Worm (Caenorhabditis elegans): ENCODE measurements around the gene F09B12.7.

The F09B12.7 gene

DNA sequence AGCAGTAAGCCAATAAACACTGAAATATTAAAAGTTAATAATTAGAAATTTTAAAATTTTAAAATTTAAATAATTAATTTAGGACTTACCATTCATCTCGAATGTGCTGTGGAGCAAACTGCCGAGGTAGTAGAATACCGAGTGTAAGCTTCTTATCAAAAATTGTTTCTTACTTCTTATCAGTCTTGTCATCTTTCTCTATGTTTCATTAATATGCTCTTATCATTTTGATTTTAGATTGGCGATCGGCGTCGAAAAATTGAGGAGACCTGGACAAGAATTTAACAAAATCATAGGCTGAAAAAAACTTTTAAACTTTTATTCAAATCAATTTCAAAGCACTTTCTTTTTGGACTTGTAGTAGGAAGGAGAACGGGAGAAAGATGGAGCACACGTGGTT is 2.9 kb upstream of the F09B12.7 start, which contains the start of gene F09B12.3 (continued):
- TF ChIP-seq mdl-1 (tag; optimal IDR thresholded peaks at IDR 0.05) (no peak), fkh-10 (GFP tag; optimal IDR thresholded peaks at IDR 0.05) (no peak), nhr-6 (tag; optimal IDR thresholded peaks at IDR 0.05) (no peak), daf-16 (GFP tag; optimal IDR thresholded peaks at IDR 0.05) (no peak), daf-16 (tag; optimal IDR thresholded peaks at IDR 0.05) (peak; percentile 52), mep-1 (tag; optimal IDR thresholded peaks at IDR 0.05) (no peak), pqm-1 (tag; optimal IDR thresholded peaks at IDR 0.05) (peak; percentile 94), F37D6.2 (tag; optimal IDR thresholded peaks at IDR 0.05) (no peak), hlh-30 (tag; optimal IDR thresholded peaks at IDR 0.05; ENCODE audit: insufficient read depth) (no peak), nhr-42 (GFP tag; IDR thresholded peaks at IDR 0.05) (no peak), egl-27 (tag; optimal IDR thresholded peaks at IDR 0.05) (no peak), F10B5.3 (tag; optimal IDR thresholded peaks at IDR 0.05) (no peak)

DNA sequence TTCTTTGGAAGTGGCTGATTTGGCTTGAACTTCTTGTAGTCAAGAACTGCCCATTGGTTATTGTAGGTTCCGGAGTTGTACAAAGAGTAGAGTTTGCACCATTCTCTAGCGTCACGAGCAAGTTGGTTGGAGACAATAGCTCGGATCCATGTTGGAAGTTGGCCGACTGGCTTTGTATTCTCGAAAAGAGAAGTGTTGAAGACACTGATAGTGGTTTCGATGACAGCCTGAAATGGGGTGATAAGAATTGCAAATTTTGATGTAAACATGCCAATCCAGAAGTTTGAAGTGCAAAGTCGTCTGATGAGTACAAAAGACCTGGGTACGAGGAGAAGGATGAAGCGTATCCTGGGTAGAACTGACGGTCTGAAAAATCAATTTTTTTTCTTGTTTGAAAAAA is 1.4 kb upstream of the F09B12.7 start:
- TF ChIP-seq pqm-1 (tag; optimal IDR thresholded peaks at IDR 0.05) = peak; percentile 27
- no peak for TF ChIP-seq nhr-42 (GFP tag; IDR thresholded peaks at IDR 0.05)
- peak; percentile 64 for TF ChIP-seq dmd-6 (GFP tag; IDR thresholded peaks at IDR 0.05)
- no peak for TF ChIP-seq ztf-11 (tag; optimal IDR thresholded peaks at IDR 0.05)
- TF ChIP-seq attf-4 (tag; optimal IDR thresholded peaks at IDR 0.05) = no peak
- TF ChIP-seq zip-11 (GFP tag; IDR thresholded peaks at IDR 0.05) = no peak
- TF ChIP-seq dve-1 (tag; optimal IDR thresholded peaks at IDR 0.05; ENCODE audit: insufficient read depth) = peak; percentile 20
- no peak for TF ChIP-seq nhr-77 (tag; optimal IDR thresholded peaks at IDR 0.05)
- peak; percentile 58 for TF ChIP-seq aha-1 (tag)
- TF ChIP-seq hlh-11 (tag; optimal IDR thresholded peaks at IDR 0.05) = peak; percentile 20
- TF ChIP-seq tag-97 (GFP tag; IDR thresholded peaks at IDR 0.05) = no peak
- TF ChIP-seq daf-16 (GFP tag; optimal IDR thresholded peaks at IDR 0.05) = no peak
- peak; percentile 63 for TF ChIP-seq daf-16 (tag; optimal IDR thresholded peaks at IDR 0.05)

DNA sequence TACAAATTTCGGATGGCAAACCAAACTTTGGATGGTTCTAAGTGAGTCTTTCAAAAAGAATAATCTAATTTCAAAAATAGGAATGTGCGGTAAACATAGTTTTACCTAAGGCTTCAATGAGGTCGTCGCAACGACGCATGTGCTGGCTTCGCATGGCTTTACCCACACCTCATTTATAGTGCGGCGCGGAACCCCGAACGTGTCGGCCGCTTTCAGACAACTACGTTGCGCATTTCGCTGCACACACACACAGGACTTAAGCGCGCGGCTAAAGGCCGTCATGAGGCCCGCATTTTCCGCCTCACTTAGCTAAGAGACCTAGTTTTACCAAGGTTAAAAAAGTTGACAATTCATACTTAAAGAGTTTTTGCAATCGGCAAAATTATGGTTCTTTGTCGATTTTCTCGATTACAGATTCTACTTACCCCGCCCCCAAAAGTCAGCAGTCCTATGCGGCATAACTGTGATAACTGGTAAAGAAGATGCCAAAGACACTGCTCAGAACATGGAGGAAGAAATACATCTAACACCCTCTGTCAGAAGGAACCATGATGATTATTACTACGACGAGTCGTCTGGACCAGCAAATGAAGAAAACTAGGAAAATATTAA is 2.0 kb downstream of the F09B12.7 start:
- no peak for TF ChIP-seq daf-16 (GFP tag; optimal IDR thresholded peaks at IDR 0.05)
- TF ChIP-seq daf-16 (tag; optimal IDR thresholded peaks at IDR 0.05) = no peak
- no peak for TF ChIP-seq gei-8 (GFP tag; optimal IDR thresholded peaks at IDR 0.05)
- peak; percentile 5 for TF ChIP-seq snpc-4 (tag; optimal IDR thresholded peaks at IDR 0.05)
- TF ChIP-seq egl-43 (GFP tag; IDR thresholded peaks at IDR 0.05) = no peak
- no peak for TF ChIP-seq saeg-2 (GFP tag; IDR thresholded peaks at IDR 0.05)
- no peak for TF ChIP-seq ztf-7 (tag; optimal IDR thresholded peaks at IDR 0.05)
- TF ChIP-seq mxl-2 (GFP tag; conservative IDR thresholded peaks at IDR 0.05) = no peak
- no peak for TF ChIP-seq ceh-20 (GFP tag; IDR thresholded peaks at IDR 0.05)
- TF ChIP-seq Y48G9A.11 (GFP tag; IDR thresholded peaks at IDR 0.05) = no peak
- no peak for TF ChIP-seq skn-1 (tag; optimal IDR thresholded peaks at IDR 0.05)
- TF ChIP-seq ztf-11 (tag; optimal IDR thresholded peaks at IDR 0.05) = no peak
- peak in 1 of 2 experiments; percentile 74 for TF ChIP-seq unc-62 (GFP tag; optimal IDR thresholded peaks at IDR 0.05 in 1 of 2)
- TF ChIP-seq unc-62 (tag; optimal IDR thresholded peaks at IDR 0.05) = no peak
- TF ChIP-seq lin-1 (GFP tag; IDR thresholded peaks at IDR 0.05) = no peak
- TF ChIP-seq aha-1 (tag) = peak; percentile 67
- no peak for TF ChIP-seq Y75B8A.6 (GFP tag; IDR thresholded peaks at IDR 0.05)
- no peak for TF ChIP-seq ctbp-1 (GFP tag; IDR thresholded peaks at IDR 0.05)
- TF ChIP-seq F37D6.2 (tag; optimal IDR thresholded peaks at IDR 0.05) = no peak
- no peak for TF ChIP-seq R02D3.7 (tag; optimal IDR thresholded peaks at IDR 0.05)

DNA sequence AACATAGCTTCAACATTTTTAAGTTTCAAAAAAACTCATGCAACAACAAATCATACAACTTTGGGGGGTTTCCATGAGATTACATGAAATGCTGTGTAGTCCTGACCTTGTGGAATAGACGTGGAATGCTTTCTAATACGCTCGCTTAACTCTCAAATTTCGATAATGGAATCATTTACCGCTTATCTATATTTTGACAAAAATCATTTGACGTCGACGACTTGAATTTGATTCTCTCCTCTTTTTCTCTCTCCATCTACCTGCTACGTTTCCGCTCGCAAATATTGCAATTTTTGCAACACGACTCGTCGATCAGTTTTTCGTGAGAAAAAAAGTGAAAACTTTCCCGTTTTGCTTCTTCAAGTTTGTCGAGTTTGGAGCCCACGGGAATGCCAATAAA is 5.8 kb downstream of the F09B12.7 start, which contains the start of gene flr-4:
flr-4 (plus strand) TSS at position 275 of the 400 bp plus-strand sequence.
- no peak for TF ChIP-seq duxl-1 (tag; optimal IDR thresholded peaks at IDR 0.05; ENCODE audit: poor library complexity)
- no peak for TF ChIP-seq lin-1 (GFP tag; IDR thresholded peaks at IDR 0.05)
- no peak for TF ChIP-seq mep-1 (tag; optimal IDR thresholded peaks at IDR 0.05)
- no peak for TF ChIP-seq ceh-82 (tag; optimal IDR thresholded peaks at IDR 0.05)
- no peak for TF ChIP-seq R02D3.7 (tag; optimal IDR thresholded peaks at IDR 0.05)
- no peak for TF ChIP-seq zfp-3 (GFP tag; conservative IDR thresholded peaks at IDR 0.05)
- TF ChIP-seq dve-1 (tag; optimal IDR thresholded peaks at IDR 0.05; ENCODE audit: insufficient read depth) = peak; percentile 28
- no peak for TF ChIP-seq ZK337.2 (GFP tag; IDR thresholded peaks at IDR 0.05)
- TF ChIP-seq zfp-2 (tag; optimal IDR thresholded peaks at IDR 0.05) = no peak
- TF ChIP-seq mdt-29 (GFP tag; IDR thresholded peaks at IDR 0.05) = no peak
- no peak for TF ChIP-seq cey-2 (tag; optimal IDR thresholded peaks at IDR 0.05; ENCODE audit: borderline replicate concordance, insufficient read depth)
- no peak for TF ChIP-seq php-3 (GFP tag; IDR thresholded peaks at IDR 0.05)
- TF ChIP-seq pqm-1 (tag; optimal IDR thresholded peaks at IDR 0.05) = peak; percentile 62
- no peak for TF ChIP-seq ceh-44 (GFP tag; IDR thresholded peaks at IDR 0.05)
- TF ChIP-seq aha-1 (tag) = no peak
- no peak for TF ChIP-seq egl-43 (GFP tag; IDR thresholded peaks at IDR 0.05)
- TF ChIP-seq dmd-9 (GFP tag; IDR thresholded peaks at IDR 0.05) = no peak
